Worm (Caenorhabditis elegans) whole organism, L2 larva: ENCODE measurements around the gene srw-51.

Experiments used
- elt-1 ChIP-seq: fragments of 150-350 bp; optimal IDR thresholded peaks from 2 replicates; lab custom pipeline; 2014; ENCODE audit warnings: missing biosample characterization, missing genetic modification characterization
- mdl-1 ChIP-seq, 2 experiments: fragments of 150-350 bp in 1 of 2; sonication (generic microtip) in 1 of 2; optimal IDR thresholded peaks; 2 replicates each; lab custom pipeline; 2017; ENCODE audit warnings: missing biosample characterization in 2 of 2, missing genetic modification characterization in 2 of 2
- unc-62 ChIP-seq: fragments of 150-350 bp; optimal IDR thresholded peaks from 2 replicates; lab custom pipeline; 2014; ENCODE audit warnings: missing biosample characterization, missing genetic modification reagents, missing genetic modification characterization

DNA sequence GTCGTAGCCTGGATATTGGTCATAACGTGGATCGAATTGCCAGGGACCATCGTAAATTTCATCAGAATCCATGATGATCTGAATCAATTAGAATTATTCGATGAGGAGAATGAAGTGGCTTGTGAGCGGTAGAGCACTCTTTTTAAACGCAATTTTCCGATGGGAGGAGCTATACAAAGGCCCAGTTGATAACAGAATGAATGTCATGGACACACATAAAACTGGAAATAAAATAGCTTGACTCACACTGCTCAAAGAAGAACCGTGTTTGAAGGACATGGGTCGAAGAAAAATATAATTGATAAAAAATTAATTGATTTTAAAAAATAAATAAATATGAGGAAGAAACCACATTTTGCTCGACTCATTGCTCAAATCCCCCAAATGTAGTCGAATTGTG, 37.3 kb upstream of the srw-51 start, which contains the start of gene Y68A4A.13:
- TF ChIP-seq unc-62 (GFP tag; lab: Kevin White, UChicago), result no peak
- TF ChIP-seq elt-1 (tag; lab: Kevin White, UChicago), result no peak
- no peak for TF ChIP-seq mdl-1 (tag; optimal IDR thresholded peaks at IDR 0.05; lab: Kevin White, UChicago)
